Worm (Caenorhabditis elegans) whole organism, L1 larva: Measurements from ENCODE around the gene T05A8.6.

Experiments used
- C04F5.9 ChIP-seq: sonication (generic microtip); optimal IDR thresholded peaks from 2 replicates; lab custom pipeline; 2016; ENCODE audit warnings: missing genetic modification characterization, missing compliant biosample characterization
- C16A3.4 ChIP-seq: fragments of 150-350 bp; optimal IDR thresholded peaks from 2 replicates; lab custom pipeline; 2014; ENCODE audit warnings: missing biosample characterization, missing genetic modification characterization
- C34B4.2 ChIP-seq: sonication (generic microtip); optimal IDR thresholded peaks from 2 replicates; lab custom pipeline; 2017; ENCODE audit warnings: mild to moderate bottlenecking, missing genetic modification characterization, missing compliant biosample characterization
- alr-1 ChIP-seq: fragments of 200-800 bp; sonication (Bioruptor generic); optimal IDR thresholded peaks from 2 replicates; lab custom pipeline; 2018; ENCODE audit warnings: borderline replicate concordance, mild to moderate bottlenecking, missing genetic modification characterization, missing compliant biosample characterization
- ama-1 ChIP-seq: fragments of 150-350 bp; optimal IDR thresholded peaks from 2 replicates; lab custom pipeline; 2014
- blmp-1 ChIP-seq: fragments of 150-350 bp; optimal IDR thresholded peaks from 2 replicates; lab custom pipeline; 2014; ENCODE audit warnings: missing biosample characterization, missing genetic modification characterization
- ceh-8 ChIP-seq: fragments of 200-800 bp; sonication (Bioruptor generic); optimal IDR thresholded peaks from 2 replicates; lab custom pipeline; 2018; ENCODE audit warnings: mild to moderate bottlenecking, missing genetic modification characterization, moderate library complexity, missing compliant biosample characterization
- ceh-90 ChIP-seq: sonication (generic microtip); optimal IDR thresholded peaks from 2 replicates; lab custom pipeline; 2016; ENCODE audit warnings: missing genetic modification characterization, missing compliant biosample characterization
- efl-1 ChIP-seq, 4 experiments: fragments of 150-350 bp; optimal IDR thresholded peaks in 3 of 4; peaks in 1 of 4; 1 replicate in 1 of 4; 2 replicates in 3 of 4; lab custom pipeline; 2014; ENCODE audit warnings: missing biosample characterization in 2 of 4, missing genetic modification characterization in 2 of 4, missing genetic modification reagents in 2 of 4
- elt-2 ChIP-seq: sonication (generic microtip); optimal IDR thresholded peaks from 2 replicates; lab custom pipeline; 2016; ENCODE audit warnings: missing genetic modification characterization, mild to moderate bottlenecking, inconsistent platforms, missing compliant biosample characterization, missing genetic modification reagents
- fkh-10 ChIP-seq: sonication (generic microtip); optimal IDR thresholded peaks from 2 replicates; lab custom pipeline; 2017; ENCODE audit warnings: missing biosample characterization, missing genetic modification reagents, missing genetic modification characterization
- fkh-4 ChIP-seq: sonication (generic microtip); optimal IDR thresholded peaks from 2 replicates; lab custom pipeline; 2016; ENCODE audit warnings: missing compliant biosample characterization, missing genetic modification characterization, borderline replicate concordance
- fos-1 ChIP-seq: fragments of 150-350 bp; optimal IDR thresholded peaks from 2 replicates; lab custom pipeline; 2014; ENCODE audit warnings: missing biosample characterization, missing genetic modification characterization
- grh-1 ChIP-seq: fragments of 200-800 bp; sonication (Bioruptor generic); IDR thresholded peaks from 2 replicates; pipeline ENCODE4 v1.3.6; 2022; ENCODE audit warnings: missing genetic modification reagents, missing genetic modification characterization, missing compliant biosample characterization
- isw-1 ChIP-seq: fragments of 200-800 bp; sonication (Bioruptor generic); IDR thresholded peaks from 2 replicates; pipeline ENCODE4 v1.3.6; 2022; ENCODE audit warnings: missing genetic modification characterization, missing compliant biosample characterization
- lin-15B ChIP-seq: fragments of 150-350 bp; sonication (generic microtip); optimal IDR thresholded peaks from 3 replicates; lab custom pipeline; 2014; ENCODE audit warnings: missing biosample characterization, missing genetic modification characterization
- lin-35 ChIP-seq, 2 experiments: fragments of 150-350 bp; optimal IDR thresholded peaks; 2 replicates each; lab custom pipeline; 2014; ENCODE audit warnings: missing biosample characterization in 2 of 2, missing genetic modification characterization in 2 of 2, missing genetic modification reagents in 2 of 2
- lir-3 ChIP-seq: sonication (generic microtip); optimal IDR thresholded peaks from 2 replicates; lab custom pipeline; 2016; ENCODE audit warnings: mild to moderate bottlenecking, missing genetic modification characterization, moderate library complexity, missing compliant biosample characterization; ENCODE audit not compliant: poor library complexity
- lsy-2 ChIP-seq, 2 experiments: fragments of 150-350 bp; optimal IDR thresholded peaks; 2 replicates each; lab custom pipeline; 2014; ENCODE audit warnings: missing biosample characterization in 2 of 2, missing genetic modification characterization in 2 of 2
- mab-9 ChIP-seq: fragments of 200-800 bp; sonication (Bioruptor generic); IDR thresholded peaks from 2 replicates; pipeline ENCODE4 v1.3.6; 2022; ENCODE audit warnings: missing genetic modification reagents, missing genetic modification characterization, missing compliant biosample characterization
- mdl-1 ChIP-seq, 2 experiments: fragments of 150-350 bp; optimal IDR thresholded peaks; 2 replicates each; lab custom pipeline; 2014 to 2017; ENCODE audit warnings: missing biosample characterization in 2 of 2, missing genetic modification characterization in 2 of 2, inconsistent platforms in 1 of 2
- mep-1 ChIP-seq: fragments of 150-350 bp; optimal IDR thresholded peaks from 2 replicates; lab custom pipeline; 2014; ENCODE audit warnings: missing biosample characterization, missing genetic modification characterization
- nhr-20 ChIP-seq: sonication (generic microtip); optimal IDR thresholded peaks from 2 replicates; lab custom pipeline; 2016; ENCODE audit warnings: mild to moderate bottlenecking, missing genetic modification characterization, missing compliant biosample characterization
- nhr-237 ChIP-seq: fragments of 150-350 bp; optimal IDR thresholded peaks from 2 replicates; lab custom pipeline; 2014; ENCODE audit warnings: missing biosample characterization, missing genetic modification characterization
- nhr-28 ChIP-seq: fragments of 150-350 bp; optimal IDR thresholded peaks from 2 replicates; lab custom pipeline; 2014; ENCODE audit warnings: missing biosample characterization, missing genetic modification characterization
- nhr-47 ChIP-seq: sonication (generic microtip); optimal IDR thresholded peaks from 2 replicates; lab custom pipeline; 2016; ENCODE audit warnings: mild to moderate bottlenecking, missing genetic modification characterization, moderate library complexity, missing compliant biosample characterization
- nhr-71 ChIP-seq: sonication (generic microtip); optimal IDR thresholded peaks from 2 replicates; lab custom pipeline; 2016; ENCODE audit warnings: mild to moderate bottlenecking, missing genetic modification characterization, moderate library complexity, missing compliant biosample characterization
- nhr-85 ChIP-seq: sonication (generic microtip); peaks from one replicate; lab custom pipeline; 2016; ENCODE audit warnings: missing genetic modification characterization, inconsistent platforms, missing compliant biosample characterization
- pag-3 ChIP-seq: sonication (generic microtip); optimal IDR thresholded peaks from 2 replicates; lab custom pipeline; 2017; ENCODE audit warnings: missing genetic modification characterization, mild to moderate bottlenecking, missing compliant biosample characterization, antibody characterized with exemption, borderline replicate concordance; ENCODE audit not compliant: insufficient read depth
- rnt-1 ChIP-seq: sonication (generic microtip); optimal IDR thresholded peaks from 2 replicates; lab custom pipeline; 2016; ENCODE audit warnings: mild to moderate bottlenecking, missing genetic modification characterization, moderate library complexity, missing compliant biosample characterization
- snpc-4 ChIP-seq: fragments of 150-350 bp; optimal IDR thresholded peaks from 2 replicates; lab custom pipeline; 2014; ENCODE audit warnings: missing biosample characterization, missing genetic modification characterization
- sptf-1 ChIP-seq: fragments of 150-350 bp; optimal IDR thresholded peaks from 2 replicates; lab custom pipeline; 2014; ENCODE audit warnings: missing biosample characterization, missing genetic modification characterization
- sup-37 ChIP-seq: fragments of 200-800 bp; sonication (Bioruptor generic); optimal IDR thresholded peaks from 2 replicates; lab custom pipeline; 2018; ENCODE audit warnings: mild to moderate bottlenecking, missing genetic modification characterization, missing compliant biosample characterization
- tbx-2 ChIP-seq: sonication (generic microtip); optimal IDR thresholded peaks from 2 replicates; lab custom pipeline; 2016; ENCODE audit warnings: missing genetic modification characterization, missing compliant biosample characterization
- unc-86 ChIP-seq: sonication (generic microtip); optimal IDR thresholded peaks from 2 replicates; lab custom pipeline; 2016; ENCODE audit warnings: missing genetic modification characterization, missing compliant biosample characterization
- unc-98 ChIP-seq: fragments of 200-800 bp; sonication (Bioruptor generic); IDR thresholded peaks from 2 replicates; pipeline ENCODE4 v1.3.6; 2022; ENCODE audit warnings: missing genetic modification characterization, missing compliant biosample characterization
- zip-4 ChIP-seq: fragments of 200-800 bp; sonication (Bioruptor generic); optimal IDR thresholded peaks from 2 replicates; lab custom pipeline; 2018; ENCODE audit warnings: mild to moderate bottlenecking, missing genetic modification characterization, moderate library complexity, missing compliant biosample characterization
- ztf-11 ChIP-seq, 2 experiments: sonication (generic microtip); optimal IDR thresholded peaks; 2 replicates each; lab custom pipeline; 2016 to 2017; ENCODE audit warnings: missing genetic modification characterization in 2 of 2, missing biosample characterization in 1 of 2, missing compliant biosample characterization in 1 of 2
- ztf-4 ChIP-seq: fragments of 150-350 bp; optimal IDR thresholded peaks from 2 replicates; lab custom pipeline; 2014; ENCODE audit warnings: missing biosample characterization, missing genetic modification characterization

The T05A8.6 gene

ce11 chrII:2785787-2786186, 46.3 kb upstream of the T05A8.6 start:
- TF ChIP-seq efl-1 (optimal IDR thresholded peaks at IDR 0.05; lab: Kevin White, UChicago), result no peak
- TF ChIP-seq efl-1 (GFP tag; optimal IDR thresholded peaks at IDR 0.05 in 1 of 2; lab: Kevin White, UChicago), result peak in 1 of 2 experiments; percentile 49
- TF ChIP-seq ceh-90 (tag; lab: Kevin White, UChicago), result no peak

- no peak for TF ChIP-seq tbx-2
- no peak for TF ChIP-seq nhr-47 (tag; lab: Kevin White, UChicago)
- no peak for TF ChIP-seq lin-15B (tag; lab: Kevin White, UChicago)
Measured at ce11 chrII:2783380-2783779, 43.9 kb upstream of the T05A8.6 start.

ce11 chrII:2781355-2781754, 41.8 kb upstream of the T05A8.6 start, which contains the start of gene F08D12.2:
TSS of gene F08D12.2 (plus strand) at chrII:2781655.
- TF ChIP-seq ama-1 (lab: Kevin White, UChicago) (no peak), nhr-71 (tag; lab: Kevin White, UChicago) (no peak), unc-86 (no peak), sup-37 (GFP tag; lab: Kevin White, UChicago) (no peak), fkh-4 (tag; lab: Kevin White, UChicago) (no peak), C34B4.2 (tag; lab: Kevin White, UChicago) (no peak), unc-98 (no peak)

ce11 chrII:2780804-2781203, 41.3 kb upstream of the T05A8.6 start:
- TF ChIP-seq pag-3 (tag; lab: Kevin White, UChicago) (no peak), nhr-20 (tag; lab: Kevin White, UChicago) (no peak), alr-1 (tag; lab: Kevin White, UChicago) (no peak), ceh-8 (no peak), ztf-11 (tag; optimal IDR thresholded peaks at IDR 0.05; lab: Kevin White, UChicago) (no peak), mep-1 (no peak), lir-3 (tag; lab: Kevin White, UChicago) (no peak), sup-37 (GFP tag; lab: Kevin White, UChicago) (no peak), fkh-10 (GFP tag; lab: Kevin White, UChicago) (no peak), lin-15B (tag; lab: Kevin White, UChicago) (no peak), sptf-1 (tag; lab: Kevin White, UChicago) (no peak), zip-4 (GFP tag; lab: Kevin White, UChicago) (no peak), rnt-1 (tag; lab: Kevin White, UChicago) (no peak), C16A3.4 (no peak), mab-9 (GFP tag; lab: Robert Waterston, UW) (no peak), nhr-28 (tag; lab: Kevin White, UChicago) (no peak), nhr-237 (tag; lab: Kevin White, UChicago) (no peak), ztf-4 (tag; lab: Kevin White, UChicago) (no peak), elt-2 (tag; lab: Kevin White, UChicago) (no peak), mdl-1 (tag; optimal IDR thresholded peaks at IDR 0.05; lab: Kevin White, UChicago) (no peak)

- TF ChIP-seq tbx-2, result no peak
- no peak for TF ChIP-seq snpc-4
- TF ChIP-seq nhr-85, result no peak
- TF ChIP-seq blmp-1 (tag; lab: Kevin White, UChicago), result no peak
- TF ChIP-seq fos-1 (tag; lab: Kevin White, UChicago), result no peak
- TF ChIP-seq isw-1 (GFP tag; lab: Robert Waterston, UW), result no peak
- no peak for TF ChIP-seq ztf-4 (tag; lab: Kevin White, UChicago)
- no peak for TF ChIP-seq lsy-2 (tag; optimal IDR thresholded peaks at IDR 0.05; lab: Kevin White, UChicago)
- TF ChIP-seq nhr-71 (tag; lab: Kevin White, UChicago), result no peak
- TF ChIP-seq alr-1 (tag; lab: Kevin White, UChicago), result no peak
- no peak for TF ChIP-seq elt-2 (tag; lab: Kevin White, UChicago)
- no peak for TF ChIP-seq lin-35 (GFP tag; optimal IDR thresholded peaks at IDR 0.05; lab: Kevin White, UChicago)
- no peak for TF ChIP-seq grh-1 (GFP tag; lab: Robert Waterston, UW)
- no peak for TF ChIP-seq C04F5.9 (tag; lab: Kevin White, UChicago)
Measured at ce11 chrII:2779253-2779652, 39.7 kb upstream of the T05A8.6 start, which contains the start of gene F08D12.3. TSS of gene F08D12.3 (plus strand) at chrII:2779553.
